Fruit fly (Drosophila melanogaster) whole organism: Measurements from ENCODE around the gene Mettl4.

Experiments
- CG8478 ChIP-seq: fragments of >200 bp; optimal IDR thresholded peaks from 2 replicates; lab custom pipeline; 2018; ENCODE audit warnings: inconsistent platforms
- pan ChIP-seq: fragments of >200 bp; optimal IDR thresholded peaks from 2 replicates; lab custom pipeline; 2017
- psq ChIP-seq: fragments of >200 bp; optimal IDR thresholded peaks from 2 replicates; lab custom pipeline; 2017

- TF ChIP-seq psq (lab: Kevin White, UChicago) (no peak), pan (lab: Kevin White, UChicago) (no peak), CG8478 (no peak)
Measured at dm6 chr3R:16655494-16656493, 4.8 kb upstream of the Mettl4 start, which contains the start of gene modSP.
